Worm (Caenorhabditis elegans): Measurements from ENCODE around the gene col-124.

Gene col-124

ce11 chrIV:10176252-10176730 is 40.0 kb upstream of the col-124 start, which contains the start of gene rack-1 (continued):
- no peak for TF ChIP-seq nhr-76 (tag; optimal IDR thresholded peaks at IDR 0.05)
- TF ChIP-seq nhr-237 (tag; optimal IDR thresholded peaks at IDR 0.05): no peak
- no peak for TF ChIP-seq egl-27 (tag; optimal IDR thresholded peaks at IDR 0.05)
- TF ChIP-seq elt-3 (tag; optimal IDR thresholded peaks at IDR 0.05): no peak
- peak; percentile 52 for TF ChIP-seq nhr-25 (tag; optimal IDR thresholded peaks at IDR 0.05)
- peak; percentile 47 for TF ChIP-seq snpc-4 (tag; optimal IDR thresholded peaks at IDR 0.05)
- TF ChIP-seq R02D3.7 (tag; optimal IDR thresholded peaks at IDR 0.05): no peak
- TF ChIP-seq ceh-9 (tag; optimal IDR thresholded peaks at IDR 0.05): no peak
- no peak for TF ChIP-seq mml-1 (tag; optimal IDR thresholded peaks at IDR 0.05)
- TF ChIP-seq skn-1 (tag; optimal IDR thresholded peaks at IDR 0.05): no peak
- peak; percentile 64 for TF ChIP-seq lin-15B (tag; optimal IDR thresholded peaks at IDR 0.05)

ce11 chrIV:10177779-10178178 is 38.5 kb upstream of the col-124 start, which contains the start of gene mspn-1:
Gene mspn-1 (plus strand): TSS chrIV:10177968.
- TF ChIP-seq lsy-12 (tag; optimal IDR thresholded peaks at IDR 0.05): no peak
- no peak for TF ChIP-seq ztf-11 (tag; optimal IDR thresholded peaks at IDR 0.05)
- TF ChIP-seq nhr-11 (tag; optimal IDR thresholded peaks at IDR 0.05): no peak
- TF ChIP-seq egl-5 (tag; optimal IDR thresholded peaks at IDR 0.05): no peak
- no peak for TF ChIP-seq R02D3.7 (tag; optimal IDR thresholded peaks at IDR 0.05)
- no peak for TF ChIP-seq aly-2 (tag; optimal IDR thresholded peaks at IDR 0.05)
- no peak for TF ChIP-seq ceh-28 (tag; optimal IDR thresholded peaks at IDR 0.05)
- TF ChIP-seq nhr-43 (tag; optimal IDR thresholded peaks at IDR 0.05; ENCODE audit: poor library complexity, severe bottlenecking): no peak
- TF ChIP-seq fkh-10 (GFP tag; optimal IDR thresholded peaks at IDR 0.05): no peak
- no peak for TF ChIP-seq nhr-12 (tag; optimal IDR thresholded peaks at IDR 0.05)
- no peak for TF ChIP-seq jun-1 (tag; optimal IDR thresholded peaks at IDR 0.05)
- TF ChIP-seq ama-1 (optimal IDR thresholded peaks at IDR 0.05): no peak

ce11 chrIV:10180133-10180749 is 36.0 kb upstream of the col-124 start, which contains the start of gene gta-1:
Gene gta-1 (plus strand): TSS chrIV:10180660.
- no peak for TF ChIP-seq ceh-82 (tag; optimal IDR thresholded peaks at IDR 0.05)
- TF ChIP-seq ztf-11 (tag; optimal IDR thresholded peaks at IDR 0.05): no peak
- no peak for TF ChIP-seq zag-1 (tag; optimal IDR thresholded peaks at IDR 0.05)
- no peak for TF ChIP-seq ztf-4 (tag; optimal IDR thresholded peaks at IDR 0.05)
- no peak for TF ChIP-seq pqm-1 (tag; optimal IDR thresholded peaks at IDR 0.05)
- TF ChIP-seq daf-12 (tag; optimal IDR thresholded peaks at IDR 0.05): no peak
- peak; percentile 52 for TF ChIP-seq egl-5 (tag; optimal IDR thresholded peaks at IDR 0.05)
- no peak for TF ChIP-seq ceh-9 (tag; optimal IDR thresholded peaks at IDR 0.05)
- TF ChIP-seq nhr-11 (tag; optimal IDR thresholded peaks at IDR 0.05): no peak
- TF ChIP-seq ceh-28 (tag; optimal IDR thresholded peaks at IDR 0.05): peak; percentile 14
- no peak for TF ChIP-seq lin-39 (tag; optimal IDR thresholded peaks at IDR 0.05)
- no peak for TF ChIP-seq mdl-1 (tag; optimal IDR thresholded peaks at IDR 0.05)
- no peak for TF ChIP-seq nhr-67 (tag; optimal IDR thresholded peaks at IDR 0.05)
- no peak for TF ChIP-seq fkh-2 (tag; optimal IDR thresholded peaks at IDR 0.05)
- TF ChIP-seq snpc-4 (tag; optimal IDR thresholded peaks at IDR 0.05): no peak
- peak; percentile 37 for TF ChIP-seq nfya-1 (tag; optimal IDR thresholded peaks at IDR 0.05; ENCODE audit: insufficient read depth)
- TF ChIP-seq hmg-11 (tag; optimal IDR thresholded peaks at IDR 0.05): peak; percentile 18

- TF ChIP-seq fos-1 (tag; optimal IDR thresholded peaks at IDR 0.05): no peak
- peak; percentile 62 for TF ChIP-seq fkh-10 (GFP tag; optimal IDR thresholded peaks at IDR 0.05)
Measured at ce11 chrIV:10188505-10188904, 27.7 kb upstream of the col-124 start.

- no peak for TF ChIP-seq ztf-11 (tag; optimal IDR thresholded peaks at IDR 0.05)
Measured at ce11 chrIV:10190586-10190985, 25.7 kb upstream of the col-124 start.
